Fruit fly (Drosophila melanogaster): ENCODE results near the gene Tmf.

Tmf gene

dm6 chrX:6863289-6863938 lies 19.3 kb downstream of the Tmf start, which contains the start of gene CG43736 (continued):
- peak; percentile 53; the same call in 1 of the 2 replicates for TF ChIP-seq ham (GFP tag; IDR thresholded peaks at IDR 0.05)
- peak in 1 of 2 experiments; percentile 49 for TF ChIP-seq crp (GFP tag; optimal IDR thresholded peaks at IDR 0.05)
- peak; percentile 92 for TF ChIP-seq B-H2 (GFP tag; optimal IDR thresholded peaks at IDR 0.05)
- TF ChIP-seq dm (GFP tag; optimal IDR thresholded peaks at IDR 0.05), result peak; percentile 79
- TF ChIP-seq CG10654 (GFP tag; optimal IDR thresholded peaks at IDR 0.05), result peak; percentile 94
- peak; percentile 90 for TF ChIP-seq CG1602 (GFP tag; optimal IDR thresholded peaks at IDR 0.05)
- peak; percentile 57; the same call in 1 of the 2 replicates for TF ChIP-seq E2f2 (GFP tag; IDR thresholded peaks at IDR 0.05)
- 0 out of 2 replicates have a peak, but pooled peaks have one; percentile 39 for TF ChIP-seq Doc2 (GFP tag; IDR thresholded peaks at IDR 0.05)
- TF ChIP-seq Myb (GFP tag; optimal IDR thresholded peaks at IDR 0.05), result peak; percentile 78
- peak; percentile 63 for TF ChIP-seq Sry-β (GFP tag; optimal IDR thresholded peaks at IDR 0.05)
- peak; percentile 75 for TF ChIP-seq CG17802 (tag; optimal IDR thresholded peaks at IDR 0.05)
- TF ChIP-seq salm (tag; optimal IDR thresholded peaks at IDR 0.05), result peak; percentile 91
- TF ChIP-seq Hand (GFP tag; optimal IDR thresholded peaks at IDR 0.05), result peak; percentile 95
- TF ChIP-seq Atf3 (GFP tag; optimal IDR thresholded peaks at IDR 0.05), result peak; percentile 80
- peak; percentile 86 for TF ChIP-seq CG34422 (GFP tag; IDR thresholded peaks at IDR 0.05)
- TF ChIP-seq CG6272 (GFP tag; IDR thresholded peaks at IDR 0.05), result peak; percentile 69
- peak; percentile 84 for TF ChIP-seq Nf-YB (GFP tag; optimal IDR thresholded peaks at IDR 0.05)
- TF ChIP-seq CG1647 (GFP tag; optimal IDR thresholded peaks at IDR 0.05), result peak; percentile 85
- peak; percentile 93 for TF ChIP-seq kah (GFP tag; optimal IDR thresholded peaks at IDR 0.05)
- peak; percentile 86 for TF ChIP-seq Gug (GFP tag; IDR thresholded peaks at IDR 0.05)
- peak; percentile 76 for TF ChIP-seq CG17328 (GFP tag; IDR thresholded peaks at IDR 0.05)
- peak; percentile 93 for TF ChIP-seq bab2 (GFP tag; optimal IDR thresholded peaks at IDR 0.05)
- TF ChIP-seq D19A (tag; optimal IDR thresholded peaks at IDR 0.05), result peak; percentile 96
- peak; percentile 92 for TF ChIP-seq lilli (GFP tag; optimal IDR thresholded peaks at IDR 0.05)
- TF ChIP-seq Dp (GFP tag; optimal IDR thresholded peaks at IDR 0.05), result peak; percentile 6
- TF ChIP-seq stwl (tag; optimal IDR thresholded peaks at IDR 0.05), result peak; percentile 26
- peak; percentile 95 for TF ChIP-seq CG15011 (GFP tag; optimal IDR thresholded peaks at IDR 0.05)
- TF ChIP-seq CG15696 (tag; optimal IDR thresholded peaks at IDR 0.05), result peak; percentile 92
- peak; percentile 73 for TF ChIP-seq GATAe (GFP tag; conservative IDR thresholded peaks at IDR 0.05)
- TF ChIP-seq dan (GFP tag; IDR thresholded peaks at IDR 0.05), result no peak; the same call in 1 of the 2 replicates
- peak; percentile 7 for TF ChIP-seq ab (GFP tag; optimal IDR thresholded peaks at IDR 0.05)
- TF ChIP-seq ac (GFP tag; optimal IDR thresholded peaks at IDR 0.05), result peak; percentile 76
- peak; percentile 70 for TF ChIP-seq CG18011 (GFP tag; optimal IDR thresholded peaks at IDR 0.05)
- no peak for TF ChIP-seq chinmo (GFP tag; IDR thresholded peaks at IDR 0.05; ENCODE audit: partially characterized antibody)
- peak; percentile 86 for TF ChIP-seq trh (GFP tag; optimal IDR thresholded peaks at IDR 0.05)
- peak; percentile 87 for TF ChIP-seq slou (GFP tag; optimal IDR thresholded peaks at IDR 0.05)
- TF ChIP-seq amos (GFP tag; IDR thresholded peaks at IDR 0.05; ENCODE audit: partially characterized antibody), result no peak
- no peak for TF ChIP-seq CG7745 (tag; optimal IDR thresholded peaks at IDR 0.05)
- TF ChIP-seq BtbVII (GFP tag; optimal IDR thresholded peaks at IDR 0.05), result peak; percentile 96
- TF ChIP-seq Bteb2 (GFP tag; optimal IDR thresholded peaks at IDR 0.05), result peak; percentile 92
- peak; percentile 98 for TF ChIP-seq CG18262 (tag; optimal IDR thresholded peaks at IDR 0.05)
- TF ChIP-seq CG4617 (GFP tag; optimal IDR thresholded peaks at IDR 0.05; ENCODE audit: borderline replicate concordance), result peak; percentile 78
- peak; percentile 72 for TF ChIP-seq CG7928 (GFP tag; optimal IDR thresholded peaks at IDR 0.05)
- peak; percentile 96 for TF ChIP-seq CG1529 (GFP tag; optimal IDR thresholded peaks at IDR 0.05)
- peak; percentile 83 for TF ChIP-seq CG17912 (GFP tag; optimal IDR thresholded peaks at IDR 0.05)
- peak; percentile 83 for TF ChIP-seq CG2202 (tag; optimal IDR thresholded peaks at IDR 0.05)
- TF ChIP-seq Dfd (GFP tag; optimal IDR thresholded peaks at IDR 0.05), result no peak
- TF ChIP-seq ro (GFP tag; IDR thresholded peaks at IDR 0.05), result peak; percentile 52; the same call in 1 of the 2 replicates
- peak; percentile 65 for TF ChIP-seq CG1024 (GFP tag; IDR thresholded peaks at IDR 0.05)

Data from whole organism, embryonic.